Worm (Caenorhabditis elegans) whole organism, L1 larva: ENCODE results near the gene F21G4.3.

Experiments
- Y116A8C.19 ChIP-seq: sonication (generic microtip); optimal IDR thresholded peaks from 2 replicates; lab custom pipeline; 2016; ENCODE audit warnings: missing compliant biosample characterization, missing genetic modification characterization, borderline replicate concordance
- aly-2 ChIP-seq: fragments of 150-350 bp; optimal IDR thresholded peaks from 2 replicates; lab custom pipeline; 2014; ENCODE audit warnings: missing biosample characterization, missing genetic modification characterization
- ama-1 ChIP-seq: fragments of 150-350 bp; optimal IDR thresholded peaks from 2 replicates; lab custom pipeline; 2014
- ceh-8 ChIP-seq: fragments of 200-800 bp; sonication (Bioruptor generic); optimal IDR thresholded peaks from 2 replicates; lab custom pipeline; 2018; ENCODE audit warnings: mild to moderate bottlenecking, missing genetic modification characterization, moderate library complexity, missing compliant biosample characterization
- ceh-82 ChIP-seq, 3 experiments: fragments of 150-350 bp in 1 of 3; sonication (generic microtip) in 2 of 3; optimal IDR thresholded peaks; 2 replicates each; lab custom pipeline; 2014 to 2017; ENCODE audit warnings: missing biosample characterization in 3 of 3, missing genetic modification characterization in 3 of 3
- ceh-88 ChIP-seq: fragments of 200-800 bp; sonication (Bioruptor generic); IDR thresholded peaks from 2 replicates; pipeline ENCODE4 v1.3.6; 2022; ENCODE audit warnings: missing genetic modification characterization, missing compliant biosample characterization
- dsc-1 ChIP-seq: sonication (generic microtip); optimal IDR thresholded peaks from 2 replicates; lab custom pipeline; 2016; ENCODE audit warnings: mild to moderate bottlenecking, missing genetic modification characterization, missing compliant biosample characterization
- efl-1 ChIP-seq, 4 experiments: fragments of 150-350 bp; optimal IDR thresholded peaks in 3 of 4; peaks in 1 of 4; 1 replicate in 1 of 4; 2 replicates in 3 of 4; lab custom pipeline; 2014; ENCODE audit warnings: missing biosample characterization in 2 of 4, missing genetic modification characterization in 2 of 4, missing genetic modification reagents in 2 of 4
- efl-3 ChIP-seq: fragments of 200-800 bp; sonication (Bioruptor generic); optimal IDR thresholded peaks from 2 replicates; lab custom pipeline; 2018; ENCODE audit warnings: mild to moderate bottlenecking, missing genetic modification characterization, missing compliant biosample characterization
- egl-27 ChIP-seq, 2 experiments: fragments of 150-350 bp in 1 of 2; sonication (generic microtip); optimal IDR thresholded peaks; 3 replicates each; lab custom pipeline; 2017 to 2018; ENCODE audit warnings: missing biosample characterization in 2 of 2, missing genetic modification characterization in 2 of 2, missing genetic modification reagents in 2 of 2
- fkh-10 ChIP-seq: sonication (generic microtip); optimal IDR thresholded peaks from 2 replicates; lab custom pipeline; 2017; ENCODE audit warnings: missing biosample characterization, missing genetic modification reagents, missing genetic modification characterization
- fkh-4 ChIP-seq: sonication (generic microtip); optimal IDR thresholded peaks from 2 replicates; lab custom pipeline; 2016; ENCODE audit warnings: missing compliant biosample characterization, missing genetic modification characterization, borderline replicate concordance
- hlh-17 ChIP-seq: fragments of 200-800 bp; sonication (Bioruptor generic); optimal IDR thresholded peaks from 2 replicates; lab custom pipeline; 2018; ENCODE audit warnings: missing genetic modification characterization, mild to moderate bottlenecking, missing compliant biosample characterization, moderate library complexity, borderline replicate concordance
- lin-13 ChIP-seq: fragments of 150-350 bp; optimal IDR thresholded peaks from 2 replicates; lab custom pipeline; 2014; ENCODE audit warnings: missing biosample characterization, missing genetic modification reagents, missing genetic modification characterization
- lin-14 ChIP-seq: fragments of 200-800 bp; sonication (Bioruptor generic); optimal IDR thresholded peaks from 2 replicates; lab custom pipeline; 2018; ENCODE audit warnings: mild to moderate bottlenecking, missing genetic modification characterization, moderate library complexity, missing compliant biosample characterization
- lin-15B ChIP-seq: fragments of 150-350 bp; sonication (generic microtip); optimal IDR thresholded peaks from 3 replicates; lab custom pipeline; 2014; ENCODE audit warnings: missing biosample characterization, missing genetic modification characterization
- lin-39 ChIP-seq: fragments of 150-350 bp; optimal IDR thresholded peaks from 2 replicates; lab custom pipeline; 2014; ENCODE audit warnings: missing biosample characterization, missing genetic modification reagents, missing genetic modification characterization
- lir-3 ChIP-seq: sonication (generic microtip); optimal IDR thresholded peaks from 2 replicates; lab custom pipeline; 2016; ENCODE audit warnings: mild to moderate bottlenecking, missing genetic modification characterization, moderate library complexity, missing compliant biosample characterization; ENCODE audit not compliant: poor library complexity
- mdl-1 ChIP-seq, 2 experiments: fragments of 150-350 bp; optimal IDR thresholded peaks; 2 replicates each; lab custom pipeline; 2014 to 2017; ENCODE audit warnings: missing biosample characterization in 2 of 2, missing genetic modification characterization in 2 of 2, inconsistent platforms in 1 of 2
- mef-2 ChIP-seq: fragments of 150-350 bp; optimal IDR thresholded peaks from 2 replicates; lab custom pipeline; 2014; ENCODE audit warnings: missing biosample characterization, missing genetic modification characterization
- nhr-19 ChIP-seq: fragments of 200-800 bp; sonication (Bioruptor generic); conservative IDR thresholded peaks from 2 replicates; pipeline ENCODE4 v1.3.6; 2022; ENCODE audit warnings: missing genetic modification characterization, missing compliant biosample characterization
- nhr-20 ChIP-seq: sonication (generic microtip); optimal IDR thresholded peaks from 2 replicates; lab custom pipeline; 2016; ENCODE audit warnings: mild to moderate bottlenecking, missing genetic modification characterization, missing compliant biosample characterization
- nhr-47 ChIP-seq: sonication (generic microtip); optimal IDR thresholded peaks from 2 replicates; lab custom pipeline; 2016; ENCODE audit warnings: mild to moderate bottlenecking, missing genetic modification characterization, moderate library complexity, missing compliant biosample characterization
- nhr-71 ChIP-seq: sonication (generic microtip); optimal IDR thresholded peaks from 2 replicates; lab custom pipeline; 2016; ENCODE audit warnings: mild to moderate bottlenecking, missing genetic modification characterization, moderate library complexity, missing compliant biosample characterization
- nhr-76 ChIP-seq: sonication (generic microtip); optimal IDR thresholded peaks from 2 replicates; lab custom pipeline; 2017; ENCODE audit warnings: missing biosample characterization, missing genetic modification characterization
- nhr-77 ChIP-seq: fragments of 150-350 bp; optimal IDR thresholded peaks from 2 replicates; lab custom pipeline; 2014; ENCODE audit warnings: missing biosample characterization, missing genetic modification characterization
- nhr-85 ChIP-seq: sonication (generic microtip); peaks from one replicate; lab custom pipeline; 2016; ENCODE audit warnings: missing genetic modification characterization, inconsistent platforms, missing compliant biosample characterization
- nhr-90 ChIP-seq: sonication (generic microtip); optimal IDR thresholded peaks from 2 replicates; lab custom pipeline; 2016; ENCODE audit warnings: mild to moderate bottlenecking, missing genetic modification characterization, missing compliant biosample characterization; ENCODE audit not compliant: poor library complexity
- pag-3 ChIP-seq: sonication (generic microtip); optimal IDR thresholded peaks from 2 replicates; lab custom pipeline; 2017; ENCODE audit warnings: missing genetic modification characterization, mild to moderate bottlenecking, missing compliant biosample characterization, antibody characterized with exemption, borderline replicate concordance; ENCODE audit not compliant: insufficient read depth
- pqm-1 ChIP-seq: sonication (generic microtip); optimal IDR thresholded peaks from 3 replicates; lab custom pipeline; 2017; ENCODE audit warnings: missing biosample characterization, missing genetic modification characterization
- rnt-1 ChIP-seq: sonication (generic microtip); optimal IDR thresholded peaks from 2 replicates; lab custom pipeline; 2016; ENCODE audit warnings: mild to moderate bottlenecking, missing genetic modification characterization, moderate library complexity, missing compliant biosample characterization
- snpc-4 ChIP-seq: fragments of 150-350 bp; optimal IDR thresholded peaks from 2 replicates; lab custom pipeline; 2014; ENCODE audit warnings: missing biosample characterization, missing genetic modification characterization
- sox-4 ChIP-seq: sonication (generic microtip); optimal IDR thresholded peaks from 2 replicates; lab custom pipeline; 2016; ENCODE audit warnings: missing genetic modification characterization, missing compliant biosample characterization
- sptf-1 ChIP-seq: fragments of 150-350 bp; optimal IDR thresholded peaks from 2 replicates; lab custom pipeline; 2014; ENCODE audit warnings: missing biosample characterization, missing genetic modification characterization
- sup-37 ChIP-seq: fragments of 200-800 bp; sonication (Bioruptor generic); optimal IDR thresholded peaks from 2 replicates; lab custom pipeline; 2018; ENCODE audit warnings: mild to moderate bottlenecking, missing genetic modification characterization, missing compliant biosample characterization
- tlp-1 ChIP-seq: fragments of 150-350 bp; optimal IDR thresholded peaks from 2 replicates; lab custom pipeline; 2014; ENCODE audit warnings: missing biosample characterization, missing genetic modification characterization
- unc-130 ChIP-seq: fragments of 150-350 bp; optimal IDR thresholded peaks from 2 replicates; lab custom pipeline; 2017; ENCODE audit warnings: missing biosample characterization, missing genetic modification characterization, inconsistent platforms
- unc-30 ChIP-seq: sonication (generic microtip); optimal IDR thresholded peaks from 2 replicates; lab custom pipeline; 2017; ENCODE audit warnings: missing biosample characterization, missing genetic modification characterization
- unc-86 ChIP-seq: sonication (generic microtip); optimal IDR thresholded peaks from 2 replicates; lab custom pipeline; 2016; ENCODE audit warnings: missing genetic modification characterization, missing compliant biosample characterization
- xbp-1 ChIP-seq: sonication (generic microtip); optimal IDR thresholded peaks from 2 replicates; lab custom pipeline; 2016; ENCODE audit warnings: missing genetic modification characterization, missing compliant biosample characterization
- zip-4 ChIP-seq: fragments of 200-800 bp; sonication (Bioruptor generic); optimal IDR thresholded peaks from 2 replicates; lab custom pipeline; 2018; ENCODE audit warnings: mild to moderate bottlenecking, missing genetic modification characterization, moderate library complexity, missing compliant biosample characterization
- ztf-4 ChIP-seq: fragments of 150-350 bp; optimal IDR thresholded peaks from 2 replicates; lab custom pipeline; 2014; ENCODE audit warnings: missing biosample characterization, missing genetic modification characterization

F21G4.3 gene

DNA sequence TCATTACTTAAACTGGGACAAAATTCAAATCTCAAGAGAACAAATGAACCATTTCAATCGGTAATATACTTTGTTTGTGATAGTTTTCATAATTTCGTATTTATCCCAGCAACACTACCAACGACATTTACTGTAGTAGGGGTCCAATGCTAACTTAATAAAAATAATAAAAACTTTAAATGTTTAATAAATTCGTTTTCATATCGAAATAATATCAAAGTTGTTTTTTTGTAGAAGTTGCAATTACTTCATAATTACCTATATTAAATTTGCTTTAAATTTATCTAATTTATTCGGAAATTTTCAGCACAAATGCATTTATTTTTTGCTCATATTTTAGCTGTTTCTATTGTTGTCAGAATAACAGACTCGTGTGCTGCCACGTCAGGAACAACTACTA lies 28.6 kb upstream of the F21G4.3 start, which contains the start of gene R07B1.6:
Gene R07B1.6 (plus strand): TSS at position 301 of the 400 bp plus-strand sequence.
- TF ChIP-seq nhr-85 (tag; lab: Kevin White, UChicago) (no peak), ceh-82 (tag; optimal IDR thresholded peaks at IDR 0.05; lab: Kevin White, UChicago) (no peak), efl-3 (GFP tag; lab: Kevin White, UChicago) (no peak), sup-37 (no peak), nhr-20 (no peak), fkh-10 (GFP tag; lab: Kevin White, UChicago) (no peak), hlh-17 (GFP tag; lab: Kevin White, UChicago) (no peak), sptf-1 (tag; lab: Kevin White, UChicago) (no peak), lin-13 (GFP tag; lab: Kevin White, UChicago) (no peak), egl-27 (tag; optimal IDR thresholded peaks at IDR 0.05; lab: Kevin White, UChicago) (no peak), efl-1 (optimal IDR thresholded peaks at IDR 0.05; lab: Kevin White, UChicago) (no peak), efl-1 (GFP tag; optimal IDR thresholded peaks at IDR 0.05 in 1 of 2; lab: Kevin White, UChicago) (no peak), lin-15B (tag; lab: Kevin White, UChicago) (no peak), pqm-1 (tag; lab: Kevin White, UChicago) (no peak), Y116A8C.19 (no peak), ama-1 (no peak), lin-39 (tag; lab: Kevin White, UChicago) (no peak), dsc-1 (tag; lab: Kevin White, UChicago) (no peak), tlp-1 (tag; lab: Kevin White, UChicago) (no peak), nhr-76 (no peak), nhr-77 (no peak)

- TF ChIP-seq egl-27 (tag; optimal IDR thresholded peaks at IDR 0.05; lab: Kevin White, UChicago), result no peak
- no peak for TF ChIP-seq hlh-17 (GFP tag; lab: Kevin White, UChicago)
- no peak for TF ChIP-seq ceh-8
- TF ChIP-seq, all 84 proteins: peak for 0
Measured at ce11 chrX:9868820-9869219, 26.1 kb upstream of the F21G4.3 start, which contains the start of gene R07B1.7. R07B1.7 (plus strand) TSS chrX:9869120.

- TF ChIP-seq nhr-19, result no peak
- no peak for TF ChIP-seq nhr-71
- TF ChIP-seq aly-2 (tag; lab: Kevin White, UChicago), result no peak
- no peak for TF ChIP-seq pag-3
- TF ChIP-seq hlh-17 (GFP tag; lab: Kevin White, UChicago), result no peak
- no peak for TF ChIP-seq nhr-85 (tag; lab: Kevin White, UChicago)
Measured at ce11 chrX:9869522-9869921, 25.4 kb upstream of the F21G4.3 start, which contains the start of gene R07B1.13. R07B1.13 (plus strand) TSS chrX:9869822.

- TF ChIP-seq snpc-4, result no peak
- no peak for TF ChIP-seq fkh-10 (GFP tag; lab: Kevin White, UChicago)
- TF ChIP-seq fkh-4, result no peak
- no peak for TF ChIP-seq hlh-17 (GFP tag; lab: Kevin White, UChicago)
- TF ChIP-seq ceh-88 (GFP tag; lab: Robert Waterston, UW), result no peak
- no peak for TF ChIP-seq lin-15B (tag; lab: Kevin White, UChicago)
- TF ChIP-seq aly-2 (tag; lab: Kevin White, UChicago), result no peak
Measured at ce11 chrX:9872554-9872953, 22.4 kb upstream of the F21G4.3 start, which contains the start of gene R07B1.8. R07B1.8 (minus strand) TSS chrX:9872654.

DNA sequence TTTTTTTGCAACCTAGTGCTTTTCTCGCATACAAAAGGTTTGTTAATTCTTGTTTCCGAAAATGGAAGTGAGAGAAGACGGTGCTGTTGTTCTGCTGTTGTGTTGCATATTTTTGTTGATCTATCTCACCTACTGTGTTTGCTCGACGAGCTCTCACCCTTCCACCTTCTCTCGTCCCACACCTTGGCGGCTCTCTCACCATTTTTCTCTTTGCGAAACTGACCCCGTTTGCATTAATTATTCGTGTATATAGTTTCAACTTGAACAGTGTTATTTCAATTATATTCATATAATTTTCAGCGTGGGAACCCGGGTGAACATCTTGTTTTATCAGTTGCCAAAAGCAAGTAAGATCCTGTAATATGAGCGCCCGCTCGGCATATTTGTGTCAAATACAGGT lies 17.8 kb upstream of the F21G4.3 start, which contains the start of gene R07B1.9:
Gene R07B1.9 (plus strand): TSS at position 301 of the 400 bp plus-strand sequence.
- TF ChIP-seq nhr-47 (tag; lab: Kevin White, UChicago), result no peak
- no peak for TF ChIP-seq efl-1 (optimal IDR thresholded peaks at IDR 0.05; lab: Kevin White, UChicago)
- TF ChIP-seq efl-1 (GFP tag; optimal IDR thresholded peaks at IDR 0.05 in 1 of 2; lab: Kevin White, UChicago), result peak in 1 of 2 experiments; percentile 11

ce11 chrX:9882112-9882511 lies 12.8 kb upstream of the F21G4.3 start, which contains the start of gene glo-1:
glo-1 (minus strand) TSS chrX:9882212.
- no peak for TF ChIP-seq lin-14 (GFP tag; lab: Kevin White, UChicago)
- TF ChIP-seq xbp-1 (tag; lab: Kevin White, UChicago), result no peak
- TF ChIP-seq mdl-1 (tag; optimal IDR thresholded peaks at IDR 0.05; lab: Kevin White, UChicago), result no peak
- TF ChIP-seq fkh-4, result no peak
- no peak for TF ChIP-seq sox-4 (tag; lab: Kevin White, UChicago)
- no peak for TF ChIP-seq rnt-1 (tag; lab: Kevin White, UChicago)
- TF ChIP-seq aly-2 (tag; lab: Kevin White, UChicago), result no peak
- no peak for TF ChIP-seq ztf-4 (tag; lab: Kevin White, UChicago)
- no peak for TF ChIP-seq lir-3 (tag; lab: Kevin White, UChicago)
- TF ChIP-seq zip-4 (GFP tag; lab: Kevin White, UChicago), result no peak
- no peak for TF ChIP-seq fkh-10 (GFP tag; lab: Kevin White, UChicago)
- no peak for TF ChIP-seq unc-30
- no peak for TF ChIP-seq mef-2 (tag; lab: Kevin White, UChicago)
- no peak for TF ChIP-seq unc-86 (tag; lab: Kevin White, UChicago)
- no peak for TF ChIP-seq unc-130 (tag; lab: Kevin White, UChicago)
- no peak for TF ChIP-seq nhr-90 (tag; lab: Kevin White, UChicago)
